Fruit fly (Drosophila melanogaster) S2 (cell line): ENCODE measurements around the gene CG12692.

Experiments used
- CG8478 ChIP-seq: fragments of >200 bp; optimal IDR thresholded peaks from 2 replicates; lab custom pipeline; 2018
- CTCF ChIP-seq, 2 experiments: fragments of >200 bp; optimal IDR thresholded peaks; 2 replicates each; lab custom pipeline; 2018

DNA sequence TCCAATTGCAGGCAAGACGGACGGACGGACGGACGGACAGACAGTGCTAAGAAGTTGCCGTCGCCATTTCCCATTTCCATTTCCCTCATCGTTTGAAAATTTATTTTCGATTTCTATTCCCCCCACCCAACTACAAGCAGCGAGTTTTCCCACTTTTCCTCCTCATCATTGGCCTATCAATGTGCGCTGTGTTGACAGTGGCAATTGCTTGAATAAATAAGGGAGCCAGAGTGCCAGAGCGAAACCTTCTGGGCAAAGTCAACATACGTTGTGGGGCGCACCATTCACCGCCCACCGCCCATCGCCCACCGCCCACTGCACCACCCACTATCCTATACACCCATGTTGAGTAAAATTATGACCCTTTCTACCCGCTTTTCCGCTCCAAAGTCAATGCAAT is 3.8 kb upstream of the CG12692 start:
- TF ChIP-seq CTCF (optimal IDR thresholded peaks at IDR 0.05; lab: Kevin White, UChicago) (no peak), CG8478 (no peak)
